Worm (Caenorhabditis elegans): ENCODE measurements around the gene T09F5.10.

Gene T09F5.10

ce11 chrV:15179757-15180156 lies at the start of gene T09F5.10:
T09F5.10 (plus strand) TSS chrV:15180057.
- TF ChIP-seq lin-15B (tag; optimal IDR thresholded peaks at IDR 0.05) (no peak), fkh-10 (GFP tag; optimal IDR thresholded peaks at IDR 0.05) (no peak), tbx-2 (tag; optimal IDR thresholded peaks at IDR 0.05) (no peak), lsy-12 (tag; optimal IDR thresholded peaks at IDR 0.05) (no peak), nhr-77 (tag; optimal IDR thresholded peaks at IDR 0.05) (no peak), ztf-11 (tag; optimal IDR thresholded peaks at IDR 0.05) (no peak), nhr-76 (tag; optimal IDR thresholded peaks at IDR 0.05) (no peak), ama-1 (optimal IDR thresholded peaks at IDR 0.05) (no peak)

DNA sequence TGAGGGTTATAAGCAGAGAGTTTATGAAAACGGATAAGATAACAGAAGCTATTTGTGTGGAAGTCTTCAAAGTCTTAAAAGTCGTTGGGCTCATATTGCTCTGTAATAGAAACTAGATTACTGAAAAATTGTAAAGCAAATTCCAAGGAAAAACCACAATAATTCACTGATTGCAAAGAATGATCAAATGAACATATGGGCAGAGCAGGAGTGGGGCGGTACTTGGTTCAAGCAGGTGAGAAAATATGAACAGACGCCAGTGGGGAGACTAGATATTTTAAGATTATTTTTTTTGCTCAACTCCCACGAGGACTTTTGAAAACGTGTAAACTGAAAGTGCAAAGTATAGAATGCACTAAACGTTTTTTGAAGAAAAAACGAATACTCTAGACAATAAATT lies 47.4 kb upstream of the T09F5.10 start, which contains the start of gene str-171:
Gene str-171 (minus strand): TSS at position 101 of the 400 bp plus-strand sequence.
- TF ChIP-seq nhr-76 (tag; optimal IDR thresholded peaks at IDR 0.05) (no peak), nfya-1 (tag; optimal IDR thresholded peaks at IDR 0.05; ENCODE audit: insufficient read depth) (no peak), ceh-82 (tag; optimal IDR thresholded peaks at IDR 0.05) (no peak), hmg-11 (tag; optimal IDR thresholded peaks at IDR 0.05) (no peak), nhr-28 (tag; optimal IDR thresholded peaks at IDR 0.05) (no peak), pqm-1 (tag; optimal IDR thresholded peaks at IDR 0.05) (no peak), zag-1 (tag; optimal IDR thresholded peaks at IDR 0.05) (no peak), ceh-16 (tag; optimal IDR thresholded peaks at IDR 0.05) (no peak), tbx-2 (tag; optimal IDR thresholded peaks at IDR 0.05) (no peak), aly-2 (tag; optimal IDR thresholded peaks at IDR 0.05) (no peak), nhr-12 (tag; optimal IDR thresholded peaks at IDR 0.05) (no peak), eor-1 (tag; optimal IDR thresholded peaks at IDR 0.05) (no peak), ceh-9 (tag; optimal IDR thresholded peaks at IDR 0.05) (no peak), pha-4 (tag; optimal IDR thresholded peaks at IDR 0.05) (no peak), R02D3.7 (tag; optimal IDR thresholded peaks at IDR 0.05) (no peak), skn-1 (tag; optimal IDR thresholded peaks at IDR 0.05) (no peak), mml-1 (tag; optimal IDR thresholded peaks at IDR 0.05) (no peak), mdl-1 (tag; optimal IDR thresholded peaks at IDR 0.05) (no peak), lin-39 (tag; optimal IDR thresholded peaks at IDR 0.05) (no peak), ztf-4 (tag; optimal IDR thresholded peaks at IDR 0.05) (no peak)

DNA sequence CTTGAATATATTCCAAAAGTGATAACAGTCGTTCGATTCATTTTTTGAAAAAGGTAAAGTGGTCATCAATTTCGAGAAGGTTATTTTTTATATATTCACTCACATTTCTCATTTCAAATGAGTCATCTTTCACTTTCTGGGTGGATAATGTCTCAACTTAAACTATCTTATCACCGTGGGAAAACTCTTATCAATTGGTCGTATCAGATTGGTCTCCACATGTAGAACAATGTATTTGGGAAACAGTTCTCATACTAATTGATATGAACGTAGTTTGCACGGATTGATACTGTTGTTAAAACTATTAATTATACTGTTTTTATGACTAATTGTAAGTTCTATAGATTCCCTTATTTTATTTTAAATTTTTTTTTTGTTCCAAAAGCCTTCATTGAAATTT lies 46.0 kb upstream of the T09F5.10 start:
- TF ChIP-seq ztf-11 (tag; optimal IDR thresholded peaks at IDR 0.05) (no peak), nhr-28 (tag; optimal IDR thresholded peaks at IDR 0.05) (no peak), nhr-12 (tag; optimal IDR thresholded peaks at IDR 0.05) (no peak), sea-2 (GFP tag; optimal IDR thresholded peaks at IDR 0.05) (no peak), pqm-1 (tag; optimal IDR thresholded peaks at IDR 0.05) (peak; percentile 47), nhr-67 (tag; optimal IDR thresholded peaks at IDR 0.05) (no peak), zag-1 (tag; optimal IDR thresholded peaks at IDR 0.05) (no peak), unc-62 (GFP tag; optimal IDR thresholded peaks at IDR 0.05) (no peak), jun-1 (tag; optimal IDR thresholded peaks at IDR 0.05) (no peak), egl-27 (tag; optimal IDR thresholded peaks at IDR 0.05) (no peak), elt-2 (tag; optimal IDR thresholded peaks at IDR 0.05) (peak; percentile 62), lsy-12 (tag; optimal IDR thresholded peaks at IDR 0.05) (no peak), ceh-16 (tag; optimal IDR thresholded peaks at IDR 0.05) (no peak)

- no peak for TF ChIP-seq nhr-237 (tag; optimal IDR thresholded peaks at IDR 0.05)
- no peak for TF ChIP-seq nhr-67 (tag; optimal IDR thresholded peaks at IDR 0.05)
- no peak for TF ChIP-seq nhr-43 (tag; optimal IDR thresholded peaks at IDR 0.05; ENCODE audit: poor library complexity, severe bottlenecking)
- no peak for TF ChIP-seq fos-1 (tag; optimal IDR thresholded peaks at IDR 0.05)
- TF ChIP-seq nfya-1 (tag; optimal IDR thresholded peaks at IDR 0.05; ENCODE audit: insufficient read depth): peak; percentile 84
- TF ChIP-seq lin-15B (tag; optimal IDR thresholded peaks at IDR 0.05): peak; percentile 94
- TF ChIP-seq ceh-28 (tag; optimal IDR thresholded peaks at IDR 0.05): peak; percentile 42
- no peak for TF ChIP-seq mdl-1 (tag; optimal IDR thresholded peaks at IDR 0.05)
- peak; percentile 95 for TF ChIP-seq pha-4 (tag; optimal IDR thresholded peaks at IDR 0.05)
- TF ChIP-seq hmg-11 (tag; optimal IDR thresholded peaks at IDR 0.05): no peak
- no peak for TF ChIP-seq nhr-12 (tag; optimal IDR thresholded peaks at IDR 0.05)
- TF ChIP-seq ceh-9 (tag; optimal IDR thresholded peaks at IDR 0.05): no peak
- no peak for TF ChIP-seq unc-39 (tag; optimal IDR thresholded peaks at IDR 0.05)
- peak in 1 of 3 experiments; percentile 66 for TF ChIP-seq elt-3 (tag; optimal IDR thresholded peaks at IDR 0.05)
- no peak for TF ChIP-seq tbx-2 (tag; optimal IDR thresholded peaks at IDR 0.05)
- peak; percentile 66 for TF ChIP-seq nhr-25 (tag; optimal IDR thresholded peaks at IDR 0.05)
- TF ChIP-seq snpc-4 (tag; optimal IDR thresholded peaks at IDR 0.05): peak; percentile 79
- TF ChIP-seq ZK546.5 (tag; optimal IDR thresholded peaks at IDR 0.05): no peak
- no peak for TF ChIP-seq egl-27 (tag; optimal IDR thresholded peaks at IDR 0.05)
- no peak for TF ChIP-seq ceh-16 (tag; optimal IDR thresholded peaks at IDR 0.05)
- TF ChIP-seq ztf-4 (tag; optimal IDR thresholded peaks at IDR 0.05): no peak
- no peak for TF ChIP-seq fkh-2 (tag; optimal IDR thresholded peaks at IDR 0.05)
- TF ChIP-seq nhr-76 (tag; optimal IDR thresholded peaks at IDR 0.05): no peak
- peak; percentile 21 for TF ChIP-seq egl-5 (tag; optimal IDR thresholded peaks at IDR 0.05)
- TF ChIP-seq nhr-23 (tag; optimal IDR thresholded peaks at IDR 0.05): peak; percentile 75
- peak; percentile 34 for TF ChIP-seq ceh-82 (tag; optimal IDR thresholded peaks at IDR 0.05)
- TF ChIP-seq lsy-12 (tag; optimal IDR thresholded peaks at IDR 0.05): no peak
- TF ChIP-seq lin-39 (tag; optimal IDR thresholded peaks at IDR 0.05): peak; percentile 53
- TF ChIP-seq elt-1 (tag; optimal IDR thresholded peaks at IDR 0.05): no peak
- no peak for TF ChIP-seq aly-2 (tag; optimal IDR thresholded peaks at IDR 0.05)
- TF ChIP-seq sea-2 (GFP tag; optimal IDR thresholded peaks at IDR 0.05): no peak
- TF ChIP-seq nhr-77 (tag; optimal IDR thresholded peaks at IDR 0.05): no peak
- TF ChIP-seq fkh-10 (GFP tag; optimal IDR thresholded peaks at IDR 0.05): peak; percentile 60
- peak; percentile 69 for TF ChIP-seq R02D3.7 (tag; optimal IDR thresholded peaks at IDR 0.05)
- no peak for TF ChIP-seq nhr-28 (tag; optimal IDR thresholded peaks at IDR 0.05)
Observed at ce11 chrV:15136772-15137171, 43.1 kb upstream of the T09F5.10 start, which contains the start of gene aipl-1. aipl-1 (minus strand) TSS chrV:15136801.
